Fruit fly (Drosophila melanogaster) whole organism, embryonic: ENCODE results near the gene CG13862.

ENCODE experiments used
- Aef1 ChIP-seq: fragments of 200-800 bp; sonication (Bioruptor generic); IDR thresholded peaks from 3 replicates; pipeline ENCODE4 v1.3.6; 2022; ENCODE audit warnings: missing biosample characterization, missing genetic modification characterization
- Atf3 ChIP-seq: fragments of 200-800 bp; sonication (Bioruptor generic); optimal IDR thresholded peaks from 3 replicates; lab custom pipeline; 2016; ENCODE audit warnings: missing biosample characterization, missing genetic modification characterization
- CG11247 ChIP-seq: fragments of 200-800 bp; sonication (Bioruptor generic); IDR thresholded peaks from 2 replicates; pipeline ENCODE4 v1.3.6; 2022; ENCODE audit warnings: missing biosample characterization, missing genetic modification characterization
- CG12219 ChIP-seq: fragments of 200-800 bp; sonication (Bioruptor generic); optimal IDR thresholded peaks from 3 replicates; lab custom pipeline; 2018; ENCODE audit warnings: missing biosample characterization, mild to moderate bottlenecking, missing genetic modification characterization
- CG1233 ChIP-seq: fragments of 200-800 bp; sonication (Bioruptor generic); optimal IDR thresholded peaks from 4 replicates; lab custom pipeline; 2018; ENCODE audit warnings: missing biosample characterization, mild to moderate bottlenecking, missing genetic modification characterization
- CG13624 ChIP-seq: fragments of 200-800 bp; sonication (Bioruptor generic); optimal IDR thresholded peaks from 2 replicates; lab custom pipeline; 2016; ENCODE audit warnings: missing biosample characterization, missing genetic modification characterization
- CG14667 ChIP-seq: fragments of 200-800 bp; sonication (Bioruptor generic); IDR thresholded peaks from 2 replicates; pipeline ENCODE4 v1.3.6; 2022; ENCODE audit warnings: missing biosample characterization, missing genetic modification characterization
- CG15696 ChIP-seq: fragments of 200-800 bp; sonication (Bioruptor generic); optimal IDR thresholded peaks from 2 replicates; lab custom pipeline; 2019; ENCODE audit warnings: missing biosample characterization, mild to moderate bottlenecking, missing genetic modification characterization, moderate library complexity
- CG2202 ChIP-seq: fragments of 200-800 bp; sonication (Bioruptor generic); optimal IDR thresholded peaks from 2 replicates; lab custom pipeline; 2018; ENCODE audit warnings: missing biosample characterization, mild to moderate bottlenecking, missing genetic modification characterization
- CG2889 ChIP-seq: fragments of 200-800 bp; sonication (Bioruptor generic); IDR thresholded peaks from 3 replicates; pipeline ENCODE4 v1.3.6; 2022; ENCODE audit warnings: missing biosample characterization, missing genetic modification characterization
- CG3995 ChIP-seq: fragments of 200-800 bp; sonication (Bioruptor generic); optimal IDR thresholded peaks from 3 replicates; lab custom pipeline; 2016; ENCODE audit warnings: missing biosample characterization, missing genetic modification characterization
- CG43689 ChIP-seq: fragments of 200-800 bp; sonication (Bioruptor generic); IDR thresholded peaks from 2 replicates; pipeline ENCODE4 v1.3.6; 2022; ENCODE audit warnings: missing biosample characterization, missing genetic modification characterization
- CG4617 ChIP-seq: fragments of 200-800 bp; sonication (Bioruptor generic); optimal IDR thresholded peaks from 3 replicates; lab custom pipeline; 2016; ENCODE audit warnings: missing biosample characterization, missing genetic modification characterization, borderline replicate concordance
- CG6175 ChIP-seq: fragments of 200-800 bp; sonication (Bioruptor generic); IDR thresholded peaks from 3 replicates; pipeline ENCODE4 v1.3.6; 2022; ENCODE audit warnings: missing biosample characterization, missing genetic modification characterization
- CG6683 ChIP-seq: fragments of 200-800 bp; sonication (Bioruptor generic); optimal IDR thresholded peaks from 2 replicates; lab custom pipeline; 2017; ENCODE audit warnings: missing biosample characterization, mild to moderate bottlenecking, missing genetic modification characterization, missing genetic modification reagents
- CG9727 ChIP-seq: fragments of 200-800 bp; sonication (Bioruptor generic); optimal IDR thresholded peaks from 3 replicates; lab custom pipeline; 2017; ENCODE audit warnings: missing biosample characterization, mild to moderate bottlenecking, missing genetic modification characterization
- CG9797 ChIP-seq: fragments of 200-800 bp; sonication (Bioruptor generic); optimal IDR thresholded peaks from 3 replicates; lab custom pipeline; 2018; ENCODE audit warnings: missing biosample characterization, mild to moderate bottlenecking, missing genetic modification characterization
- CHES-1-like ChIP-seq: fragments of 200-800 bp; sonication (Bioruptor generic); optimal IDR thresholded peaks from 2 replicates; lab custom pipeline; 2016; ENCODE audit warnings: missing biosample characterization, missing genetic modification characterization
- Chrac-16 ChIP-seq: fragments of 200-800 bp; sonication (Bioruptor generic); optimal IDR thresholded peaks from 3 replicates; lab custom pipeline; 2016; ENCODE audit warnings: missing biosample characterization, missing genetic modification characterization
- Dek ChIP-seq: fragments of 200-800 bp; sonication (Bioruptor generic); optimal IDR thresholded peaks from 3 replicates; lab custom pipeline; 2019; ENCODE audit warnings: missing biosample characterization, mild to moderate bottlenecking, missing genetic modification characterization, moderate library complexity
- Doc2 ChIP-seq: fragments of 200-800 bp; sonication (Bioruptor generic); IDR thresholded peaks from 2 replicates; pipeline ENCODE4 v1.3.6; 2022; ENCODE audit warnings: missing biosample characterization, missing genetic modification characterization
- Dref ChIP-seq: fragments of 200-800 bp; sonication (Bioruptor generic); IDR thresholded peaks from 2 replicates; pipeline ENCODE4 v1.3.6; 2022; ENCODE audit warnings: missing biosample characterization, missing genetic modification characterization
- Elba2 ChIP-seq: fragments of 200-800 bp; sonication (Bioruptor generic); optimal IDR thresholded peaks from 3 replicates; lab custom pipeline; 2016; ENCODE audit warnings: missing biosample characterization, missing genetic modification characterization
- GATAe ChIP-seq: fragments of 200-800 bp; sonication (Bioruptor generic); conservative IDR thresholded peaks from 2 replicates; pipeline ENCODE4 v1.3.6; 2022; ENCODE audit warnings: missing biosample characterization, missing genetic modification characterization
- Kr ChIP-seq: fragments of 200-800 bp; sonication (Bioruptor generic); optimal IDR thresholded peaks from 2 replicates; lab custom pipeline; 2017; ENCODE audit warnings: missing biosample characterization, mild to moderate bottlenecking, missing genetic modification characterization
- MTF-1 ChIP-seq: fragments of 200-800 bp; sonication (Bioruptor generic); optimal IDR thresholded peaks from 2 replicates; lab custom pipeline; 2018; ENCODE audit warnings: missing biosample characterization, mild to moderate bottlenecking, missing genetic modification characterization, borderline replicate concordance
- Max ChIP-seq: fragments of 200-800 bp; sonication (Bioruptor generic); optimal IDR thresholded peaks from 2 replicates; lab custom pipeline; 2016; ENCODE audit warnings: missing biosample characterization, mild to moderate bottlenecking, missing genetic modification characterization
- Mes4 ChIP-seq: fragments of 200-800 bp; sonication (Bioruptor generic); optimal IDR thresholded peaks from 2 replicates; lab custom pipeline; 2016; ENCODE audit warnings: missing biosample characterization, missing genetic modification characterization
- Oli ChIP-seq: fragments of 200-800 bp; sonication (Bioruptor generic); optimal IDR thresholded peaks from 2 replicates; lab custom pipeline; 2018; ENCODE audit warnings: missing biosample characterization, mild to moderate bottlenecking, missing genetic modification characterization, moderate library complexity
- Ravus ChIP-seq: fragments of 200-800 bp; sonication (Bioruptor generic); IDR thresholded peaks from 2 replicates; pipeline ENCODE4 v1.3.6; 2022; ENCODE audit warnings: missing biosample characterization, missing genetic modification characterization
- Sin3A ChIP-seq: fragments of >200 bp; optimal IDR thresholded peaks from 2 replicates; lab custom pipeline; 2018
- Sry-β ChIP-seq: fragments of 200-800 bp; sonication (Bioruptor generic); optimal IDR thresholded peaks from 2 replicates; lab custom pipeline; 2018; ENCODE audit warnings: missing biosample characterization, mild to moderate bottlenecking, missing genetic modification characterization, moderate library complexity
- ap ChIP-seq: fragments of 200-800 bp; sonication (Bioruptor generic); IDR thresholded peaks from 2 replicates; pipeline ENCODE4 v1.3.6; 2022; ENCODE audit warnings: missing biosample characterization, missing genetic modification characterization
- br ChIP-seq: fragments of >200 bp; optimal IDR thresholded peaks from 2 replicates; lab custom pipeline; 2017
- dpn ChIP-seq, 2 experiments: fragments of 200-800 bp; sonication (Bioruptor generic); optimal IDR thresholded peaks; 3 replicates each; lab custom pipeline; 2016; ENCODE audit warnings: missing biosample characterization in 2 of 2, missing genetic modification characterization in 2 of 2
- en ChIP-seq: fragments of 200-800 bp; sonication (Bioruptor generic); optimal IDR thresholded peaks from 2 replicates; lab custom pipeline; 2016; ENCODE audit warnings: missing biosample characterization, missing genetic modification characterization
- ftz-f1 ChIP-seq: fragments of 200-800 bp; sonication (Bioruptor generic); optimal IDR thresholded peaks from 2 replicates; lab custom pipeline; 2016; ENCODE audit warnings: missing biosample characterization, missing genetic modification characterization
- gt ChIP-seq: fragments of 200-800 bp; sonication (Bioruptor generic); IDR thresholded peaks from 2 replicates; pipeline ENCODE4 v1.3.6; 2022; ENCODE audit warnings: missing biosample characterization, missing genetic modification characterization
- ham ChIP-seq: fragments of 200-800 bp; sonication (Bioruptor generic); IDR thresholded peaks from 2 replicates; pipeline ENCODE4 v1.3.6; 2022; ENCODE audit warnings: missing biosample characterization, missing genetic modification characterization
- jing ChIP-seq: fragments of 200-800 bp; sonication (Bioruptor generic); optimal IDR thresholded peaks from 2 replicates; lab custom pipeline; 2018; ENCODE audit warnings: missing biosample characterization, mild to moderate bottlenecking, missing genetic modification characterization
- jumu ChIP-seq: fragments of 200-800 bp; sonication (Bioruptor generic); optimal IDR thresholded peaks from 3 replicates; lab custom pipeline; 2016; ENCODE audit warnings: missing biosample characterization, missing genetic modification characterization
- odd ChIP-seq: fragments of 200-800 bp; sonication (Bioruptor generic); optimal IDR thresholded peaks from 2 replicates; lab custom pipeline; 2017; ENCODE audit warnings: missing biosample characterization, mild to moderate bottlenecking, missing genetic modification characterization
- prd ChIP-seq, 3 experiments: fragments of >200 bp in 2 of 3; fragments of 200-800 bp in 1 of 3; sonication (Bioruptor generic) in 1 of 3; optimal IDR thresholded peaks in 2 of 3; IDR thresholded peaks in 1 of 3; 2 replicates in 2 of 3; 3 replicates in 1 of 3; pipeline versions ENCODE4 v1.3.6 to Lab custom; 2017 to 2022; ENCODE audit warnings: missing biosample characterization in 1 of 3, missing genetic modification characterization in 1 of 3
- run ChIP-seq: fragments of 200-800 bp; sonication (Bioruptor generic); optimal IDR thresholded peaks from 3 replicates; lab custom pipeline; 2018; ENCODE audit warnings: missing biosample characterization, mild to moderate bottlenecking, missing genetic modification characterization
- slbo ChIP-seq: fragments of 200-800 bp; sonication (Bioruptor generic); IDR thresholded peaks from 2 replicates; pipeline ENCODE4 v1.3.6; 2022; ENCODE audit warnings: missing biosample characterization, missing genetic modification characterization
- sob ChIP-seq: fragments of 200-800 bp; sonication (Bioruptor generic); IDR thresholded peaks from 2 replicates; pipeline ENCODE4 v1.3.6; 2022; ENCODE audit warnings: missing biosample characterization, missing genetic modification characterization
- sug ChIP-seq: fragments of 200-800 bp; optimal IDR thresholded peaks from 2 replicates; lab custom pipeline; 2019; ENCODE audit warnings: missing biosample characterization, mild to moderate bottlenecking, missing genetic modification characterization, moderate library complexity
- unpg ChIP-seq: fragments of 200-800 bp; sonication (Bioruptor generic); optimal IDR thresholded peaks from 3 replicates; lab custom pipeline; 2018; ENCODE audit warnings: missing biosample characterization, mild to moderate bottlenecking, missing genetic modification characterization, moderate library complexity
- zen ChIP-seq: fragments of 200-800 bp; sonication (Bioruptor generic); optimal IDR thresholded peaks from 3 replicates; lab custom pipeline; 2018; ENCODE audit warnings: missing biosample characterization, mild to moderate bottlenecking, missing genetic modification characterization, moderate library complexity
- zf30C ChIP-seq: fragments of 200-800 bp; sonication (Bioruptor generic); optimal IDR thresholded peaks from 3 replicates; lab custom pipeline; 2018; ENCODE audit warnings: missing biosample characterization, mild to moderate bottlenecking, missing genetic modification characterization

CG13862 gene

dm6 chr3R:22362218-22362907 is 30.6 kb downstream of the CG13862 start, which contains the start of the genes JMJD6, CG7071 and Muted (continued):
- TF ChIP-seq CG2889 (GFP tag; lab: Robert Waterston, UW) (peak; percentile 90), CG3995 (GFP tag; lab: Kevin White, UChicago) (peak; percentile 71), CG2202 (tag; lab: Kevin White, UChicago) (peak; percentile 84), Mes4 (GFP tag; lab: Kevin White, UChicago) (peak; percentile 81), gt (peak; percentile 73), prd (optimal IDR thresholded peaks at IDR 0.05; lab: Kevin White, UChicago) (no peak), prd (GFP tag; IDR thresholded peaks at IDR 0.05; lab: Robert Waterston, UW) (peak; percentile 96), zen (tag; lab: Kevin White, UChicago) (peak; percentile 88), CG4617 (peak; percentile 80), Dek (tag; lab: Kevin White, UChicago) (peak; percentile 91), unpg (peak; percentile 92), CG14667 (peak; percentile 89), MTF-1 (peak; percentile 76), jumu (GFP tag; lab: Kevin White, UChicago) (peak; percentile 88), GATAe (GFP tag; lab: Robert Waterston, UW) (peak; percentile 85), jing (GFP tag; lab: Kevin White, UChicago) (peak; percentile 69), ham (GFP tag; lab: Robert Waterston, UW) (peak; percentile 59; the same call in 1 of the 2 replicates), en (GFP tag; lab: Kevin White, UChicago) (peak; percentile 73), Sin3A (lab: Kevin White, UChicago) (peak; percentile 88), CG1233 (GFP tag; lab: Kevin White, UChicago) (peak; percentile 87), sob (GFP tag; lab: Robert Waterston, UW) (peak; percentile 96), dpn (GFP tag; optimal IDR thresholded peaks at IDR 0.05; lab: Kevin White, UChicago) (peak; percentile 88 to 94), Aef1 (GFP tag; lab: Robert Waterston, UW) (peak; percentile 87), Atf3 (GFP tag; lab: Kevin White, UChicago) (peak; percentile 86), CG6175 (GFP tag; lab: Robert Waterston, UW) (peak; percentile 81), sug (tag; lab: Kevin White, UChicago) (peak; percentile 88), Oli (peak; percentile 82), CG6683 (GFP tag; lab: Kevin White, UChicago) (peak; percentile 72), CG9727 (peak; percentile 89), odd (GFP tag; lab: Kevin White, UChicago) (peak; percentile 76), Ravus (peak; percentile 53), run (peak; percentile 78), Sry-β (GFP tag; lab: Kevin White, UChicago) (peak; percentile 56), ftz-f1 (GFP tag; lab: Kevin White, UChicago) (peak; percentile 74), Elba2 (GFP tag; lab: Kevin White, UChicago) (peak; percentile 78), br (lab: Kevin White, UChicago) (no peak), Dref (GFP tag; lab: Robert Waterston, UW) (peak; percentile 43), CG9797 (peak; percentile 89), CG11247 (GFP tag; lab: Robert Waterston, UW) (peak; percentile 91), zf30C (GFP tag; lab: Kevin White, UChicago) (peak; percentile 9), Max (GFP tag; lab: Kevin White, UChicago) (peak; percentile 92), slbo (GFP tag; lab: Robert Waterston, UW) (peak; percentile 97), CG13624 (GFP tag; lab: Kevin White, UChicago) (peak; percentile 89), CG12219 (peak; percentile 71), ap (peak; percentile 87), Chrac-16 (GFP tag; lab: Kevin White, UChicago) (peak; percentile 92), CG43689 (GFP tag; lab: Robert Waterston, UW) (no peak; the same call in 1 of the 2 replicates), CHES-1-like (GFP tag; lab: Kevin White, UChicago) (peak; percentile 85), Kr (no peak), Doc2 (peak; percentile 18; the same call in 1 of the 2 replicates), CG15696 (tag; lab: Kevin White, UChicago) (peak; percentile 95)
